Worm (Caenorhabditis elegans): Measurements from ENCODE around the gene pept-1.

Gene pept-1

ce11 chrX:6456567-6456966 is at the start of gene pept-1:
Gene pept-1 (plus strand): TSS chrX:6456872.
- TF ChIP-seq ref-2 (tag; optimal IDR thresholded peaks at IDR 0.05) (no peak), elt-2 (tag; optimal IDR thresholded peaks at IDR 0.05) (peak; percentile 19), sox-4 (tag; optimal IDR thresholded peaks at IDR 0.05) (no peak), Y22D7AL.16 (tag; optimal IDR thresholded peaks at IDR 0.05) (no peak)

- TF ChIP-seq sdc-2 (tag; optimal IDR thresholded peaks at IDR 0.05): no peak
- TF ChIP-seq tbx-2 (tag; optimal IDR thresholded peaks at IDR 0.05): no peak
- TF ChIP-seq ceh-22 (tag; optimal IDR thresholded peaks at IDR 0.05): no peak
- TF ChIP-seq sox-4 (tag; optimal IDR thresholded peaks at IDR 0.05): no peak
- no peak for TF ChIP-seq unc-86 (tag; optimal IDR thresholded peaks at IDR 0.05)
- no peak for TF ChIP-seq eyg-1 (tag; optimal IDR thresholded peaks at IDR 0.05)
- TF ChIP-seq tbx-7 (tag; optimal IDR thresholded peaks at IDR 0.05): no peak
- no peak for TF ChIP-seq gmeb-2 (tag; optimal IDR thresholded peaks at IDR 0.05)
- TF ChIP-seq ama-1 (optimal IDR thresholded peaks at IDR 0.05): no peak
- TF ChIP-seq unc-55 (GFP tag; optimal IDR thresholded peaks at IDR 0.05): no peak
- no peak for TF ChIP-seq nfya-1 (tag; optimal IDR thresholded peaks at IDR 0.05)
- no peak for TF ChIP-seq sox-2 (GFP tag; IDR thresholded peaks at IDR 0.05)
- TF ChIP-seq ceh-31 (tag; optimal IDR thresholded peaks at IDR 0.05): no peak
- TF ChIP-seq odd-2 (tag; optimal IDR thresholded peaks at IDR 0.05): no peak
- TF ChIP-seq unc-3 (GFP tag; conservative IDR thresholded peaks at IDR 0.05): no peak
- TF ChIP-seq unc-3 (tag; optimal IDR thresholded peaks at IDR 0.05): no peak
- no peak for TF ChIP-seq madf-2 (tag; optimal IDR thresholded peaks at IDR 0.05)
- no peak for TF ChIP-seq Y22D7AL.16 (tag; optimal IDR thresholded peaks at IDR 0.05)
Observed at ce11 chrX:6407805-6408204, 48.9 kb upstream of the pept-1 start.

ce11 chrX:6408286-6408685 is 48.4 kb upstream of the pept-1 start:
- TF ChIP-seq elt-2 (tag; optimal IDR thresholded peaks at IDR 0.05) (peak; percentile 28), tbx-2 (tag; optimal IDR thresholded peaks at IDR 0.05) (no peak)

- no peak for TF ChIP-seq madf-2 (tag; optimal IDR thresholded peaks at IDR 0.05)
- TF ChIP-seq ets-4 (tag; optimal IDR thresholded peaks at IDR 0.05): no peak
- TF ChIP-seq syd-9 (tag; optimal IDR thresholded peaks at IDR 0.05): no peak
- TF ChIP-seq K02D7.2 (tag; optimal IDR thresholded peaks at IDR 0.05): no peak
- TF ChIP-seq ref-2 (tag; optimal IDR thresholded peaks at IDR 0.05): no peak
- no peak for TF ChIP-seq hlh-30 (tag; optimal IDR thresholded peaks at IDR 0.05; ENCODE audit: insufficient read depth)
- TF ChIP-seq Y22D7AL.16 (tag; optimal IDR thresholded peaks at IDR 0.05): no peak
Observed at ce11 chrX:6408713-6409112, 48.0 kb upstream of the pept-1 start.

ce11 chrX:6410177-6410765 is 46.4 kb upstream of the pept-1 start, which contains the start of gene mup-2:
Gene mup-2 (minus strand): TSS chrX:6410227.
- TF ChIP-seq nfya-1 (tag; optimal IDR thresholded peaks at IDR 0.05) (peak; percentile 19), hlh-30 (tag; optimal IDR thresholded peaks at IDR 0.05; ENCODE audit: insufficient read depth) (no peak), zip-5 (tag; optimal IDR thresholded peaks at IDR 0.05) (no peak), ceh-30 (tag; optimal IDR thresholded peaks at IDR 0.05) (no peak), pax-1 (tag; optimal IDR thresholded peaks at IDR 0.05) (no peak), hlh-8 (tag; optimal IDR thresholded peaks at IDR 0.05) (peak; percentile 45), ceh-14 (tag; optimal IDR thresholded peaks at IDR 0.05) (peak; percentile 24), ztf-16 (tag; optimal IDR thresholded peaks at IDR 0.05) (no peak), syd-9 (tag; optimal IDR thresholded peaks at IDR 0.05) (peak; percentile 32), pha-2 (tag; optimal IDR thresholded peaks at IDR 0.05) (no peak), fkh-10 (GFP tag; optimal IDR thresholded peaks at IDR 0.05) (no peak), ttx-3 (tag; optimal IDR thresholded peaks at IDR 0.05) (no peak), unc-42 (tag; optimal IDR thresholded peaks at IDR 0.05) (no peak), dmd-4 (tag; optimal IDR thresholded peaks at IDR 0.05; ENCODE audit: borderline replicate concordance) (no peak), madf-2 (tag; optimal IDR thresholded peaks at IDR 0.05) (no peak), pat-9 (tag; optimal IDR thresholded peaks at IDR 0.05) (peak; percentile 45), Y22D7AL.16 (tag; optimal IDR thresholded peaks at IDR 0.05) (no peak), rnt-1 (tag; optimal IDR thresholded peaks at IDR 0.05) (peak; percentile 43), eyg-1 (tag; optimal IDR thresholded peaks at IDR 0.05) (no peak), fkh-6 (tag; optimal IDR thresholded peaks at IDR 0.05) (no peak), F13H6.1 (tag; optimal IDR thresholded peaks at IDR 0.05) (peak; percentile 15), unc-3 (GFP tag; conservative IDR thresholded peaks at IDR 0.05) (no peak), unc-3 (tag; optimal IDR thresholded peaks at IDR 0.05) (no peak), tbx-7 (tag; optimal IDR thresholded peaks at IDR 0.05) (no peak), ceh-34 (tag; optimal IDR thresholded peaks at IDR 0.05) (peak; percentile 74), ceh-18 (tag; optimal IDR thresholded peaks at IDR 0.05) (peak; percentile 89), unc-55 (GFP tag; optimal IDR thresholded peaks at IDR 0.05) (no peak)
